Worm (Caenorhabditis elegans) whole organism, early embryonic: ENCODE results near the gene nhr-226.

Experiments
- F13C5.2 ChIP-seq: sonication (generic microtip); optimal IDR thresholded peaks from 2 replicates; lab custom pipeline; 2017; ENCODE audit warnings: mild to moderate bottlenecking, missing genetic modification characterization, inconsistent platforms, missing compliant biosample characterization
- aly-1 ChIP-seq: sonication (generic microtip); optimal IDR thresholded peaks from 2 replicates; lab custom pipeline; 2016; ENCODE audit warnings: missing genetic modification characterization, missing compliant biosample characterization
- ama-1 ChIP-seq: fragments of 150-350 bp; optimal IDR thresholded peaks from 2 replicates; lab custom pipeline; 2014
- ceh-13 ChIP-seq: fragments of 200-800 bp; sonication (Bioruptor generic); optimal IDR thresholded peaks from 2 replicates; lab custom pipeline; 2018; ENCODE audit warnings: mild to moderate bottlenecking, missing genetic modification characterization, missing compliant biosample characterization
- ets-7 ChIP-seq: sonication (generic microtip); optimal IDR thresholded peaks from 2 replicates; lab custom pipeline; 2016; ENCODE audit warnings: missing genotype, missing genetic modification characterization, missing compliant biosample characterization
- flt-1 ChIP-seq: fragments of 200-800 bp; sonication (Bioruptor generic); IDR thresholded peaks from 2 replicates; pipeline ENCODE4 v1.3.6; 2022; ENCODE audit warnings: missing genetic modification characterization, missing compliant biosample characterization
- hmbx-1 ChIP-seq: sonication (generic microtip); optimal IDR thresholded peaks from 2 replicates; lab custom pipeline; 2016; ENCODE audit warnings: mild to moderate bottlenecking, missing genetic modification characterization, missing compliant biosample characterization
- tbx-11 ChIP-seq: fragments of 200-800 bp; sonication (Bioruptor generic); IDR thresholded peaks from 2 replicates; pipeline ENCODE4 v1.3.6; 2022; ENCODE audit warnings: missing genetic modification characterization, missing compliant biosample characterization
- tra-4 ChIP-seq: sonication (generic microtip); optimal IDR thresholded peaks from 2 replicates; lab custom pipeline; 2017; ENCODE audit warnings: missing genetic modification characterization, missing compliant biosample characterization

- TF ChIP-seq ceh-13 (GFP tag; lab: Kevin White, UChicago) (no peak), ets-7 (no peak), ama-1 (lab: Kevin White, UChicago) (no peak), tra-4 (tag; lab: Kevin White, UChicago) (no peak), flt-1 (GFP tag; lab: Robert Waterston, UW) (no peak), F13C5.2 (tag; lab: Kevin White, UChicago) (no peak), hmbx-1 (no peak), aly-1 (tag; lab: Kevin White, UChicago) (no peak), tbx-11 (GFP tag; lab: Robert Waterston, UW) (no peak)
These were observed 32.4 kb downstream of the nhr-226 start for ce11 chrV:2327124-2327523.
